Worm (Caenorhabditis elegans) whole organism, late embryonic: Measurements from ENCODE around the gene atgp-2.

Source experiments
- fkh-6 ChIP-seq: sonication (generic microtip); optimal IDR thresholded peaks from 2 replicates; lab custom pipeline; 2016; ENCODE audit warnings: missing genetic modification characterization, missing compliant biosample characterization
- hlh-30 ChIP-seq: sonication (generic microtip); optimal IDR thresholded peaks from 2 replicates; lab custom pipeline; 2017; ENCODE audit warnings: antibody characterized with exemption, missing genetic modification characterization, missing compliant biosample characterization; ENCODE audit not compliant: insufficient read depth
- nhr-11 ChIP-seq: fragments of 150-350 bp; optimal IDR thresholded peaks from 2 replicates; lab custom pipeline; 2014; ENCODE audit warnings: missing biosample characterization, missing genetic modification characterization
- syd-9 ChIP-seq: sonication (generic microtip); optimal IDR thresholded peaks from 2 replicates; lab custom pipeline; 2016; ENCODE audit warnings: mild to moderate bottlenecking, missing genetic modification characterization, moderate library complexity, missing compliant biosample characterization

DNA sequence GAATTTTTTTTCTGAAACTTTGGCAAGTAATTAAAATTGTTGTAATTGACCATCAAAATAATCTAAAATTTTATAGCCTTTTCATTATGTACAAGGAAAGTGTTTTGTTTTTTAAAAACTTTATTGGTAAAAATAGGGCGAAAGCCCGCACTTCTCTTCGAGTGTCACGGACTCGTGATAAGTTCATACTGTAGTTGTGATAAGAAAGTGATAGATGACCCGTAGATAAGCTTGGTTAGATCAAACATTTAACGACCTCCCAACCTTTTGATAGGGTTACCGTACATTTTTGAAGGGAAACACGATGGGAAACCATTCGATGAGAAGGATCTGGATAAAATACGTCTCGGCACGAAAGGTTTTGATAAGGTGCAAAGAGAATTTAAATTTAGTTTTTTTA lies 27.5 kb downstream of the atgp-2 start:
- TF ChIP-seq hlh-30 = no peak
- TF ChIP-seq nhr-11 (tag; lab: Kevin White, UChicago) = no peak
- TF ChIP-seq syd-9 (tag; lab: Kevin White, UChicago) = no peak
- TF ChIP-seq fkh-6 (tag; lab: Kevin White, UChicago) = no peak
